Worm (Caenorhabditis elegans): ENCODE results near the gene C44H9.7.

ce11 chrV:12901301-12901700 lies 46.6 kb upstream of the C44H9.7 start:
- TF ChIP-seq hnd-1 (tag; optimal IDR thresholded peaks at IDR 0.05), result no peak
- TF ChIP-seq ceh-13 (GFP tag; optimal IDR thresholded peaks at IDR 0.05), result no peak
- TF ChIP-seq tbx-37 (GFP tag; conservative IDR thresholded peaks at IDR 0.05), result no peak
- no peak for TF ChIP-seq hmg-4 (GFP tag; optimal IDR thresholded peaks at IDR 0.05)
- no peak for TF ChIP-seq ama-1 (optimal IDR thresholded peaks at IDR 0.05)
- no peak for TF ChIP-seq scrt-1 (GFP tag; IDR thresholded peaks at IDR 0.05)
- no peak for TF ChIP-seq aly-1 (tag; optimal IDR thresholded peaks at IDR 0.05)
- TF ChIP-seq ceh-36 (tag; optimal IDR thresholded peaks at IDR 0.05), result no peak
- no peak for TF ChIP-seq F13C5.2 (tag; optimal IDR thresholded peaks at IDR 0.05)
- no peak for TF ChIP-seq pes-1 (GFP tag; IDR thresholded peaks at IDR 0.05)
- no peak for TF ChIP-seq B0310.2 (tag; optimal IDR thresholded peaks at IDR 0.05)
- no peak for TF ChIP-seq tbx-11 (GFP tag; IDR thresholded peaks at IDR 0.05)
- no peak for TF ChIP-seq sea-1 (GFP tag; conservative IDR thresholded peaks at IDR 0.05)

All from whole organism, early embryonic.